Fruit fly (Drosophila melanogaster) whole organism, larva: ENCODE measurements around the gene CG43401.

Experiments
- noc ChIP-seq: fragments of 200-800 bp; sonication (Bioruptor generic); optimal IDR thresholded peaks from 3 replicates; lab custom pipeline; 2019; ENCODE audit warnings: missing biosample characterization, mild to moderate bottlenecking, missing genetic modification characterization, moderate library complexity

The CG43401 gene

DNA sequence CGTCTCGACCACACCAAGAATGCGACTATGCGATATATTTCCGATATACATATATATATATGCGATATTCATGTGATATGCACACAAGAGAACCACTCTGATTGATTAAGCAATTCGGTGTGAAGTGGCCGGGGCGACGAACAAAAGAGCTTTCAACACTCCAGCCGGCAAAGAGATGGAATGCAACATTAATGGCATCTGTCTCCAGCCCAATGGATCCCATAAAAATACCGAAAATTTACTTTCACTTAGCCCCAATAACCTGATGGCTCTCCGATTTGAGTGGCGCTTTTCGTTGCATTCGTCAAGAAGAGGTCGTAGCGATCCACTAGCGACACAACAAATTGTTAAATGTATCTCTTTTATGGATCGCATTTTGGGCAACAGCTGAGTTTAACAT is 18.5 kb downstream of the CG43401 start:
- no peak for TF ChIP-seq noc

- TF ChIP-seq noc, result no peak
These were observed 19.4 kb downstream of the CG43401 start for dm6 chr2L:1447652-1448051.

- TF ChIP-seq noc, result no peak
These were observed 19.9 kb downstream of the CG43401 start for dm6 chr2L:1448188-1448587.

- no peak for TF ChIP-seq noc
These were observed 21.6 kb downstream of the CG43401 start for dm6 chr2L:1449718-1450441.

- no peak for TF ChIP-seq noc
These were observed 27.2 kb downstream of the CG43401 start for dm6 chr2L:1455498-1455897.

DNA sequence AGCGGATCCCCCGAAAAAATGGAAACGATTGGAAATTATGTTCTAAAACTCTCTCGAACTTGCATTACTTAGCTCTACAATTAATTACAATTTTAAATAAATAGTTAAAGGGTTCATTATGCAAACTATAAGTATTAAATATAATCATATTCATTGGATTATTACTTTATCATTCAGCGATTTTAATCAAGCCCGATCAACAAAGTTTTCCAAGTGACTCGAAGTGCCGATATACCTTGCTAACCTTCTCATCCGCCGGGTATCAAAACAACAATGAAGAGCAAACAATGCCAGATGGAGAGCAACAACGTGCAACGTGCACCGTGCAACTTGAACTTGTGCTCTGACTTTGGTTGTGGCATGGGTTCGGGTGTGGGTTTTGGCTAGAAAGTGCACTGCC is 28.0 kb downstream of the CG43401 start:
- no peak for TF ChIP-seq noc

DNA sequence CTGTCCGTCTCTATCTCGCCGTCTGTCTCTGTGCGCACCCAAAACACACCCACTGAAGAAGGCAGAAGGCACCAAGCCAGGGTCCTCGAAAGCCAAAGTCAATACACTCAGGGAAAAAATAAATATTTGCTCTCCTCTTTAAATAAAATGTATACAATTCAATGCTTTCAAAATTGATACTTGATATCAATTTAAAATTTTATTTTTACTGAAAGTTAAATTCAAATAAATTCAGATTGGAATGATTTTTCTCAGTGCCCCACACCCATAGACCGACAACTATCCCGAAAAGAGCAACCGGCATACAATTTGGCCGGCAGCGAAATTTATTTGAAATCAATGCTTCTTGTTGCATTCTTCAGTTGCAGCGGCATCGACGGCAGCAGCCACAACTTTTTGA is 28.5 kb downstream of the CG43401 start:
- no peak for TF ChIP-seq noc

dm6 chr2L:1458584-1459203 is 30.4 kb downstream of the CG43401 start:
- no peak for TF ChIP-seq noc

dm6 chr2L:1459344-1459743 is 31.1 kb downstream of the CG43401 start:
- no peak for TF ChIP-seq noc

- no peak for TF ChIP-seq noc
These were observed 32.4 kb downstream of the CG43401 start for dm6 chr2L:1460463-1461219.

DNA sequence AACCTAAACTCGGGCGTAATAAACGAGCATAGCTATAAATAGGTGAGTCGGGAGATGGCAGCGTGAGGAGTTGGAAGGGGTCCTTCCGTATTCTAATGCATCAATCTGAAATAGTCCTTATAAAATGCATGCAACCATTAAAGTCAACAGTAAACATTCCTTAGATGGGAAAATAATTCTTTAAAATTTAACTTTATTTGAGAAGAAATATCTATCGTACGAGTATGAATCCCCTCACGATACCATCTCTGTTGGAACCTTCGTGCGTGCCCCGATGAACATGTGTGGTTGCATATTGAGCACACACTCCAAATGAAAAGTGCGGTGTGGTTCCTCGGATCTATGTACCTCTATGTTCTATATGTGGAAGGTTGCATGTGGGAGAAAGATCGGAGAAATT is 33.9 kb downstream of the CG43401 start:
- TF ChIP-seq noc, result no peak

DNA sequence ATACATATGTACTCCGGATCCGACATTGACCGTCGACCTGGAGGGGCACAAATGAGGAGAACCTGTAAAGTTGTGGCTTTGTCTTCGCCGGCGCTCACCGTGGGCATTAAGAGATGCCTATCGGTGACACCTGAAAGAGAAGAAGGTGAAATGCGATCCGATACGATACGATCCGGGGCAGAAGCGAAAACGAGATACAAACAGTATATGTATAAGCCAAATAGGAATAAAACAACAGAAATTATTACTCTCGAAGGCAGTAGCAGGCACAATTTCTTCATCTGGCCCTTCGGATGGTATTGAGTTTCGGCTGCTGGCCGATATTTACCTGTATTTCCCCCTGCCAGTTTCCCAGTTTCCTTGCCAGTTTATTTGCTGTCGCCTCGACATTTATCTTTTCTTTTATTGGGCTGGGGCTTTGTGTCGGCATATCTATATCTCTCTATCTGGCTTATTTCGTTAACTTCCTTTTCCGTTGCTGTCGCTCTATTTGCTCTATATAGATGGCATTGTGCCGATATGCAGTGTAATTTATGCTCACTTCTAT is 35.2 kb downstream of the CG43401 start:
- no peak for TF ChIP-seq noc

DNA sequence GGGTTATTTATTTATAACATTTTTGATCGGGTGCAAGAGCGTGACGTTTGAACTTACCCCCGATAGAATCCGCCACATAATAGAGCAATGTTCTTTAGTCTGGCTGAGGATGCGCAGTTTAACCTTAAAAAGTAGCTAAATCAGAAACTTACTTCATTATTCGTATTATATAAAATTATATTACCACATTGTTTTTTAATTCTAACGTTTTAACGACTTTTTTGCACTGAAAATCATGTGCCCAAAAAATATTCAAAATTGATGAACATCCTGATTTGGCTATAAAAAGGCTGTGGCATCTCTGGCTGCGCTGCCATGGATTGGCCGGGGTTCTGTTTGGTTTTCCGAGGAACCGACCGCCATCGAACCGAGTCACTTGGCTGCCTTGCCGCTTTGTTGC is 41.7 kb downstream of the CG43401 start:
- no peak for TF ChIP-seq noc

dm6 chr2L:1470772-1471171 is 42.5 kb downstream of the CG43401 start:
- TF ChIP-seq noc, result no peak

DNA sequence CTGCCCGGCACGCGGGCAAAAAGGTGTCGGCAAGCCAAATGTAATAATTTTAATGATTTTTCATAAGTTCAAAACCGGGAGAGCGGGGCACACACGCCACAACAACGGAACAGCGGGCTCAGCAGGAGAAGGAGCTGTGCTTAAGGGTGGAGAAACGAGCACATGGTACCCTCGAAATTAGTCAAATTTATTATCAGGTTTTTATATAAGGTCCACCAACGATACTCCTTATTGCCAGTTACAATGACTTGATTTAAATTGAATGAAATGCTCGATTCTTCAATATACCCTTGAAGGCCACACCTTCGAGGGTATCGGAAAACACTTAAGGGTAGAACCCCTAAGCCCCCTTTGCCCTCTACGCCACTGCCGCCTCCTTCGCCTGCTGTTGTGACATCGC is 45.2 kb downstream of the CG43401 start:
- no peak for TF ChIP-seq noc

- TF ChIP-seq noc, result no peak
These were observed 48.7 kb downstream of the CG43401 start for dm6 chr2L:1476872-1477503.

- TF ChIP-seq noc, result no peak
These were observed 50.2 kb downstream of the CG43401 start for dm6 chr2L:1478488-1478887.
